Worm (Caenorhabditis elegans): Measurements from ENCODE around the gene iars-1.
A peak's percentile ranks its signal among the peaks of the same experiment; 100 is the strongest.

ce11 chrIV:10342361-10342706, 26.1 kb upstream of the iars-1 start:
- TF ChIP-seq nhr-11 (tag; optimal IDR thresholded peaks at IDR 0.05) (peak; percentile 76), elt-1 (tag; optimal IDR thresholded peaks at IDR 0.05) (peak; percentile 11), nhr-12 (tag; optimal IDR thresholded peaks at IDR 0.05) (no peak), nhr-25 (tag; optimal IDR thresholded peaks at IDR 0.05) (peak; percentile 88), elt-2 (tag; optimal IDR thresholded peaks at IDR 0.05) (peak; percentile 96), nhr-77 (tag; optimal IDR thresholded peaks at IDR 0.05) (no peak), unc-62 (GFP tag; optimal IDR thresholded peaks at IDR 0.05) (peak; percentile 41), ama-1 (optimal IDR thresholded peaks at IDR 0.05) (no peak), snpc-4 (tag; optimal IDR thresholded peaks at IDR 0.05) (peak; percentile 40)
